Worm (Caenorhabditis elegans) whole organism, young adult: ENCODE data around the gene gst-7.

Experiments
- B0019.2 ChIP-seq: fragments of 200-800 bp; sonication (Bioruptor generic); conservative IDR thresholded peaks from 2 replicates; pipeline ENCODE4 v1.3.6; 2022; ENCODE audit warnings: missing genetic modification reagents, missing genetic modification characterization, missing compliant biosample characterization
- C17E4.6 ChIP-seq: fragments of 200-800 bp; sonication (Bioruptor generic); IDR thresholded peaks from 2 replicates; pipeline ENCODE4 v1.3.6; 2022; ENCODE audit warnings: missing genetic modification reagents, missing genetic modification characterization, missing compliant biosample characterization
- D2030.7 ChIP-seq: fragments of 200-800 bp; sonication (Bioruptor generic); IDR thresholded peaks from 2 replicates; pipeline ENCODE4 v1.3.6; 2022; ENCODE audit warnings: missing genetic modification reagents, missing genetic modification characterization, missing compliant biosample characterization
- F33H1.4 ChIP-seq: fragments of 200-800 bp; sonication (Bioruptor generic); IDR thresholded peaks from 2 replicates; pipeline ENCODE4 v1.3.6; 2022; ENCODE audit warnings: missing genetic modification reagents, missing genetic modification characterization, missing compliant biosample characterization
- F52B5.7 ChIP-seq: sonication (generic microtip); optimal IDR thresholded peaks from 2 replicates; lab custom pipeline; 2016; ENCODE audit warnings: mild to moderate bottlenecking, missing genetic modification characterization, missing compliant biosample characterization
- F55B11.4 ChIP-seq: sonication (generic microtip); optimal IDR thresholded peaks from 2 replicates; lab custom pipeline; 2016; ENCODE audit warnings: missing compliant biosample characterization, missing genetic modification characterization, borderline replicate concordance; ENCODE audit not compliant: insufficient read depth
- F57A8.1 ChIP-seq: fragments of 200-800 bp; sonication (Bioruptor generic); optimal IDR thresholded peaks from 2 replicates; lab custom pipeline; 2018; ENCODE audit warnings: mild to moderate bottlenecking, missing genetic modification characterization, moderate library complexity, missing compliant biosample characterization
- K11D2.4 ChIP-seq: fragments of 200-800 bp; sonication (Bioruptor generic); IDR thresholded peaks from 2 replicates; pipeline ENCODE4 v1.3.6; 2022; ENCODE audit warnings: missing genetic modification reagents, missing genetic modification characterization, missing compliant biosample characterization
- K12H6.12 ChIP-seq: fragments of 200-800 bp; sonication (Bioruptor generic); optimal IDR thresholded peaks from 2 replicates; lab custom pipeline; 2018; ENCODE audit warnings: mild to moderate bottlenecking, missing genetic modification characterization, missing compliant biosample characterization
- T26A5.8 ChIP-seq: sonication (generic microtip); optimal IDR thresholded peaks from 2 replicates; lab custom pipeline; 2016; ENCODE audit warnings: missing genetic modification characterization, missing compliant biosample characterization
- Y53G8AR.9 ChIP-seq: fragments of 200-800 bp; sonication (Bioruptor generic); conservative IDR thresholded peaks from 2 replicates; pipeline ENCODE4 v1.3.6; 2022; ENCODE audit warnings: missing genetic modification reagents, missing genetic modification characterization, missing compliant biosample characterization
- Y95B8A.8 ChIP-seq: fragments of 200-800 bp; sonication (Bioruptor generic); IDR thresholded peaks from 2 replicates; pipeline ENCODE4 v1.3.6; 2022; ENCODE audit warnings: missing genetic modification reagents, missing genetic modification characterization, missing compliant biosample characterization
- cebp-1 ChIP-seq, 2 experiments: fragments of 200-800 bp in 1 of 2; sonication (Bioruptor generic) in 1 of 2; sonication (generic microtip) in 1 of 2; IDR thresholded peaks in 1 of 2; optimal IDR thresholded peaks in 1 of 2; 2 replicates each; pipeline versions ENCODE4 v1.3.6 to Lab custom; 2017 to 2022; ENCODE audit warnings: missing compliant biosample characterization in 2 of 2, missing genetic modification characterization in 2 of 2, mild to moderate bottlenecking in 1 of 2, missing genetic modification reagents in 1 of 2, moderate library complexity in 1 of 2
- ceh-40 ChIP-seq: fragments of 200-800 bp; sonication (Bioruptor generic); IDR thresholded peaks from 2 replicates; pipeline ENCODE4 v1.3.6; 2022; ENCODE audit warnings: missing genetic modification characterization, missing compliant biosample characterization
- ceh-79 ChIP-seq: sonication (generic microtip); optimal IDR thresholded peaks from 2 replicates; lab custom pipeline; 2017; ENCODE audit warnings: mild to moderate bottlenecking, missing genetic modification characterization, missing compliant biosample characterization
- ceh-91 ChIP-seq: fragments of 200-800 bp; sonication (Bioruptor generic); IDR thresholded peaks from 2 replicates; pipeline ENCODE4 v1.3.6; 2022; ENCODE audit warnings: missing genetic modification reagents, missing genetic modification characterization, missing compliant biosample characterization
- dox-1 ChIP-seq: fragments of 200-800 bp; sonication (Bioruptor generic); IDR thresholded peaks from 2 replicates; pipeline ENCODE4 v1.3.6; 2022; ENCODE audit warnings: missing genetic modification reagents, missing genetic modification characterization, missing compliant biosample characterization
- gei-17 ChIP-seq: fragments of 200-800 bp; sonication (Bioruptor generic); optimal IDR thresholded peaks from 2 replicates; lab custom pipeline; 2018; ENCODE audit warnings: mild to moderate bottlenecking, missing genetic modification characterization, missing compliant biosample characterization
- hlh-12 ChIP-seq: sonication (generic microtip); optimal IDR thresholded peaks from 2 replicates; lab custom pipeline; 2016; ENCODE audit warnings: missing genetic modification characterization, missing compliant biosample characterization
- hmg-20 ChIP-seq: fragments of 200-800 bp; sonication (Bioruptor generic); IDR thresholded peaks from 2 replicates; pipeline ENCODE4 v1.3.6; 2022; ENCODE audit warnings: missing genetic modification reagents, missing genetic modification characterization, missing compliant biosample characterization
- lag-1 ChIP-seq: fragments of 200-800 bp; sonication (Bioruptor generic); IDR thresholded peaks from 2 replicates; pipeline ENCODE4 v1.3.6; 2022; ENCODE audit warnings: missing genetic modification reagents, missing genetic modification characterization, missing compliant biosample characterization
- let-526 ChIP-seq: fragments of 200-800 bp; sonication (Bioruptor generic); IDR thresholded peaks from 2 replicates; pipeline ENCODE4 v1.3.6; 2022; ENCODE audit warnings: missing genetic modification reagents, missing genetic modification characterization, missing compliant biosample characterization
- let-607 ChIP-seq, 2 experiments: fragments of 200-800 bp in 1 of 2; sonication (Bioruptor generic) in 1 of 2; sonication (generic microtip) in 1 of 2; optimal IDR thresholded peaks; 2 replicates each; lab custom pipeline; 2016 to 2018; ENCODE audit warnings: mild to moderate bottlenecking in 2 of 2, missing compliant biosample characterization in 2 of 2, missing genetic modification characterization in 2 of 2, moderate library complexity in 2 of 2, missing genotype in 1 of 2
- lin-35 ChIP-seq, 3 experiments: fragments of 150-350 bp in 2 of 3; sonication (generic microtip) in 1 of 3; optimal IDR thresholded peaks; 2 replicates each; lab custom pipeline; 2014 to 2018; ENCODE audit warnings: missing biosample characterization in 3 of 3, missing genetic modification characterization in 3 of 3, missing genetic modification reagents in 3 of 3
- lin-54 ChIP-seq: fragments of 200-800 bp; sonication (Bioruptor generic); optimal IDR thresholded peaks from 2 replicates; lab custom pipeline; 2018; ENCODE audit warnings: mild to moderate bottlenecking, missing genetic modification characterization, missing compliant biosample characterization
- lsy-27 ChIP-seq: sonication (generic microtip); optimal IDR thresholded peaks from 2 replicates; lab custom pipeline; 2017; ENCODE audit warnings: missing genetic modification characterization, mild to moderate bottlenecking, missing compliant biosample characterization, antibody characterized with exemption, missing genotype, borderline replicate concordance; ENCODE audit not compliant: insufficient read depth
- madf-3 ChIP-seq: fragments of 200-800 bp; sonication (Bioruptor generic); IDR thresholded peaks from 2 replicates; pipeline ENCODE4 v1.3.6; 2022; ENCODE audit warnings: missing genetic modification reagents, missing genetic modification characterization, missing compliant biosample characterization
- mcd-1 ChIP-seq: fragments of 200-800 bp; sonication (Bioruptor generic); IDR thresholded peaks from 2 replicates; pipeline ENCODE4 v1.3.6; 2022; ENCODE audit warnings: missing genetic modification reagents, missing genetic modification characterization, missing compliant biosample characterization
- mes-4 ChIP-seq: sonication (generic microtip); optimal IDR thresholded peaks from 2 replicates; lab custom pipeline; 2016; ENCODE audit warnings: missing genotype, missing genetic modification characterization, missing compliant biosample characterization
- mxl-1 ChIP-seq: sonication (generic microtip); optimal IDR thresholded peaks from 2 replicates; lab custom pipeline; 2016; ENCODE audit warnings: missing genetic modification characterization, missing compliant biosample characterization
- nfya-1 ChIP-seq: sonication (generic microtip); optimal IDR thresholded peaks from 2 replicates; lab custom pipeline; 2017; ENCODE audit warnings: antibody characterized with exemption, missing compliant biosample characterization, missing genetic modification characterization, borderline replicate concordance; ENCODE audit not compliant: insufficient read depth
- nfya-2 ChIP-seq: fragments of 200-800 bp; sonication (Bioruptor generic); IDR thresholded peaks from 2 replicates; pipeline ENCODE4 v1.3.6; 2022; ENCODE audit warnings: missing genetic modification reagents, missing genetic modification characterization, missing compliant biosample characterization
- nfyb-1 ChIP-seq: fragments of 200-800 bp; sonication (Bioruptor generic); IDR thresholded peaks from 2 replicates; pipeline ENCODE4 v1.3.6; 2022; ENCODE audit warnings: missing genetic modification reagents, missing genetic modification characterization, missing compliant biosample characterization
- nhr-120 ChIP-seq: fragments of 200-800 bp; sonication (Bioruptor generic); IDR thresholded peaks from 2 replicates; pipeline ENCODE4 v1.3.6; 2022; ENCODE audit warnings: missing genetic modification characterization, missing compliant biosample characterization
- nhr-179 ChIP-seq: sonication (generic microtip); optimal IDR thresholded peaks from 2 replicates; lab custom pipeline; 2016; ENCODE audit warnings: mild to moderate bottlenecking, missing genetic modification characterization, missing compliant biosample characterization
- nhr-80 ChIP-seq: sonication (generic microtip); optimal IDR thresholded peaks from 2 replicates; lab custom pipeline; 2016; ENCODE audit warnings: missing genetic modification characterization, missing compliant biosample characterization
- rec-8 ChIP-seq, 2 experiments: sonication (generic microtip); optimal IDR thresholded peaks; 2 replicates each; lab custom pipeline; 2016; ENCODE audit warnings: mild to moderate bottlenecking in 2 of 2, missing genetic modification characterization in 2 of 2, missing genetic modification reagents in 2 of 2, missing genotype in 2 of 2, missing biosample characterization in 1 of 2, missing compliant biosample characterization in 1 of 2, moderate library complexity in 1 of 2
- repo-1 ChIP-seq: sonication (generic microtip); optimal IDR thresholded peaks from 2 replicates; lab custom pipeline; 2017; ENCODE audit warnings: mild to moderate bottlenecking, missing genetic modification characterization, missing compliant biosample characterization
- sdz-38 ChIP-seq: sonication (generic microtip); optimal IDR thresholded peaks from 2 replicates; lab custom pipeline; 2016; ENCODE audit warnings: missing genotype, missing genetic modification characterization, missing compliant biosample characterization
- snpc-3.4 ChIP-seq: sonication (generic microtip); optimal IDR thresholded peaks from 2 replicates; lab custom pipeline; 2017; ENCODE audit warnings: missing genetic modification characterization, mild to moderate bottlenecking, missing compliant biosample characterization, antibody characterized with exemption, moderate library complexity, missing genotype, missing genetic modification reagents
- tbp1 ChIP-seq: fragments of 200-800 bp; sonication (Bioruptor generic); optimal IDR thresholded peaks from 2 replicates; lab custom pipeline; 2018; ENCODE audit warnings: mild to moderate bottlenecking, missing genetic modification characterization, missing compliant biosample characterization
- unc-130 ChIP-seq: sonication (generic microtip); optimal IDR thresholded peaks from 2 replicates; lab custom pipeline; 2016; ENCODE audit warnings: missing genetic modification reagents, missing genetic modification characterization, missing compliant biosample characterization
- unc-62 ChIP-seq: fragments of 150-350 bp; optimal IDR thresholded peaks from 2 replicates; lab custom pipeline; 2014; ENCODE audit warnings: missing biosample characterization, missing genetic modification reagents, missing genetic modification characterization
- ztf-22 ChIP-seq: fragments of 200-800 bp; sonication (Bioruptor generic); optimal IDR thresholded peaks from 2 replicates; lab custom pipeline; 2018; ENCODE audit warnings: mild to moderate bottlenecking, missing genetic modification characterization, moderate library complexity, missing compliant biosample characterization
- ztf-28 ChIP-seq: fragments of 200-800 bp; sonication (Bioruptor generic); IDR thresholded peaks from 2 replicates; pipeline ENCODE4 v1.3.6; 2022; ENCODE audit warnings: missing genetic modification reagents, missing genetic modification characterization, missing compliant biosample characterization

The gst-7 gene

ce11 chrII:4920608-4921007 lies 38.7 kb downstream of the gst-7 start:
- TF ChIP-seq sdz-38 (tag; lab: Kevin White, UChicago) (no peak), Y53G8AR.9 (0 out of 2 replicates have a peak, but pooled peaks have one; percentile 12), Y95B8A.8 (no peak), lin-35 (GFP tag; optimal IDR thresholded peaks at IDR 0.05; lab: Kevin White, UChicago) (no peak), lag-1 (GFP tag; lab: Robert Waterston, UW) (no peak), nhr-80 (tag; lab: Kevin White, UChicago) (peak; percentile 12), T26A5.8 (tag; lab: Kevin White, UChicago) (no peak)

- no peak for TF ChIP-seq mes-4 (tag; lab: Kevin White, UChicago)
- TF ChIP-seq gei-17: no peak
- no peak for TF ChIP-seq nhr-179 (tag; lab: Kevin White, UChicago)
- TF ChIP-seq F52B5.7: no peak
- TF ChIP-seq ztf-22: no peak
- TF ChIP-seq lin-54 (GFP tag; lab: Kevin White, UChicago): no peak
- no peak for TF ChIP-seq Y95B8A.8
- TF ChIP-seq madf-3 (GFP tag; lab: Robert Waterston, UW): no peak
- no peak for TF ChIP-seq let-526
- TF ChIP-seq hlh-12: no peak
- no peak for TF ChIP-seq lag-1 (GFP tag; lab: Robert Waterston, UW)
- TF ChIP-seq mxl-1: no peak
- TF ChIP-seq nhr-120 (GFP tag; lab: Robert Waterston, UW): no peak
- TF ChIP-seq nfyb-1 (GFP tag; lab: Robert Waterston, UW): no peak
- no peak for TF ChIP-seq ceh-40 (GFP tag; lab: Robert Waterston, UW)
- TF ChIP-seq F57A8.1: no peak
- no peak for TF ChIP-seq F55B11.4 (tag; lab: Kevin White, UChicago)
- no peak for TF ChIP-seq unc-62 (GFP tag; lab: Kevin White, UChicago)
- no peak for TF ChIP-seq tbp1 (GFP tag; lab: Kevin White, UChicago)
- no peak for TF ChIP-seq K11D2.4 (GFP tag; lab: Robert Waterston, UW)
Observed at ce11 chrII:4924729-4925128, 42.9 kb downstream of the gst-7 start.

ce11 chrII:4925198-4925764 lies 43.4 kb downstream of the gst-7 start, which contains the start of gene aagr-2:
Gene aagr-2, minus strand, starts transcription at chrII:4925248.
- TF ChIP-seq unc-130 (GFP tag; lab: Kevin White, UChicago) (no peak), K12H6.12 (tag; lab: Kevin White, UChicago) (no peak), tbp1 (GFP tag; lab: Kevin White, UChicago) (peak; percentile 25), ceh-79 (tag; lab: Kevin White, UChicago) (no peak), F33H1.4 (GFP tag; lab: Robert Waterston, UW) (no peak), dox-1 (GFP tag; lab: Robert Waterston, UW) (no peak), mcd-1 (GFP tag; lab: Robert Waterston, UW) (no peak), rec-8 (tag; optimal IDR thresholded peaks at IDR 0.05; lab: Kevin White, UChicago) (no peak), ceh-91 (GFP tag; lab: Robert Waterston, UW) (no peak), C17E4.6 (GFP tag; lab: Robert Waterston, UW) (no peak), repo-1 (tag; lab: Kevin White, UChicago) (no peak), cebp-1 (GFP tag; IDR thresholded peaks at IDR 0.05; lab: Robert Waterston, UW) (no peak), cebp-1 (tag; optimal IDR thresholded peaks at IDR 0.05; lab: Kevin White, UChicago) (peak; percentile 60), snpc-3.4 (tag; lab: Kevin White, UChicago) (no peak), nhr-120 (GFP tag; lab: Robert Waterston, UW) (no peak), let-526 (no peak), ztf-28 (GFP tag; lab: Robert Waterston, UW) (no peak), hmg-20 (GFP tag; lab: Robert Waterston, UW) (no peak), nfya-1 (tag; lab: Kevin White, UChicago) (no peak), lsy-27 (tag; lab: Kevin White, UChicago) (no peak), nfya-2 (GFP tag; lab: Robert Waterston, UW) (no peak), D2030.7 (GFP tag; lab: Robert Waterston, UW) (no peak), nhr-80 (tag; lab: Kevin White, UChicago) (peak; percentile 94), B0019.2 (no peak), let-607 (tag; optimal IDR thresholded peaks at IDR 0.05; lab: Kevin White, UChicago) (peak; percentile 36 to 64)
